Worm (Caenorhabditis elegans) whole organism, L1 larva: ENCODE measurements around the gene C38H2.2.

Experiments used
- C04F5.9 ChIP-seq: sonication (generic microtip); optimal IDR thresholded peaks from 2 replicates; lab custom pipeline; 2016; ENCODE audit warnings: missing genetic modification characterization, missing compliant biosample characterization
- C34B4.2 ChIP-seq: sonication (generic microtip); optimal IDR thresholded peaks from 2 replicates; lab custom pipeline; 2017; ENCODE audit warnings: mild to moderate bottlenecking, missing genetic modification characterization, missing compliant biosample characterization
- F16B12.6 ChIP-seq: fragments of 150-350 bp; optimal IDR thresholded peaks from 2 replicates; lab custom pipeline; 2014; ENCODE audit warnings: missing biosample characterization, missing genetic modification characterization
- alr-1 ChIP-seq: fragments of 200-800 bp; sonication (Bioruptor generic); optimal IDR thresholded peaks from 2 replicates; lab custom pipeline; 2018; ENCODE audit warnings: borderline replicate concordance, mild to moderate bottlenecking, missing genetic modification characterization, missing compliant biosample characterization
- aly-2 ChIP-seq: fragments of 150-350 bp; optimal IDR thresholded peaks from 2 replicates; lab custom pipeline; 2014; ENCODE audit warnings: missing biosample characterization, missing genetic modification characterization
- ama-1 ChIP-seq: fragments of 150-350 bp; optimal IDR thresholded peaks from 2 replicates; lab custom pipeline; 2014
- ceh-63 ChIP-seq: fragments of 200-800 bp; sonication (Bioruptor generic); optimal IDR thresholded peaks from 2 replicates; lab custom pipeline; 2018; ENCODE audit warnings: mild to moderate bottlenecking, missing genetic modification characterization, missing compliant biosample characterization
- ceh-8 ChIP-seq: fragments of 200-800 bp; sonication (Bioruptor generic); optimal IDR thresholded peaks from 2 replicates; lab custom pipeline; 2018; ENCODE audit warnings: mild to moderate bottlenecking, missing genetic modification characterization, moderate library complexity, missing compliant biosample characterization
- ceh-88 ChIP-seq: fragments of 200-800 bp; sonication (Bioruptor generic); IDR thresholded peaks from 2 replicates; pipeline ENCODE4 v1.3.6; 2022; ENCODE audit warnings: missing genetic modification characterization, missing compliant biosample characterization
- dsc-1 ChIP-seq: sonication (generic microtip); optimal IDR thresholded peaks from 2 replicates; lab custom pipeline; 2016; ENCODE audit warnings: mild to moderate bottlenecking, missing genetic modification characterization, missing compliant biosample characterization
- efl-1 ChIP-seq, 4 experiments: fragments of 150-350 bp; optimal IDR thresholded peaks in 3 of 4; peaks in 1 of 4; 1 replicate in 1 of 4; 2 replicates in 3 of 4; lab custom pipeline; 2014; ENCODE audit warnings: missing biosample characterization in 2 of 4, missing genetic modification characterization in 2 of 4, missing genetic modification reagents in 2 of 4
- egl-13 ChIP-seq: sonication (generic microtip); optimal IDR thresholded peaks from 2 replicates; lab custom pipeline; 2016; ENCODE audit warnings: missing genotype, missing genetic modification reagents, missing genetic modification characterization, missing compliant biosample characterization
- ets-5 ChIP-seq: fragments of 200-800 bp; sonication (Bioruptor generic); IDR thresholded peaks from 2 replicates; pipeline ENCODE4 v1.3.6; 2022; ENCODE audit warnings: missing genetic modification characterization, missing compliant biosample characterization
- fkh-10 ChIP-seq: sonication (generic microtip); optimal IDR thresholded peaks from 2 replicates; lab custom pipeline; 2017; ENCODE audit warnings: missing biosample characterization, missing genetic modification reagents, missing genetic modification characterization
- fkh-4 ChIP-seq: sonication (generic microtip); optimal IDR thresholded peaks from 2 replicates; lab custom pipeline; 2016; ENCODE audit warnings: missing compliant biosample characterization, missing genetic modification characterization, borderline replicate concordance
- fos-1 ChIP-seq: fragments of 150-350 bp; optimal IDR thresholded peaks from 2 replicates; lab custom pipeline; 2014; ENCODE audit warnings: missing biosample characterization, missing genetic modification characterization
- hlh-17 ChIP-seq: fragments of 200-800 bp; sonication (Bioruptor generic); optimal IDR thresholded peaks from 2 replicates; lab custom pipeline; 2018; ENCODE audit warnings: missing genetic modification characterization, mild to moderate bottlenecking, missing compliant biosample characterization, moderate library complexity, borderline replicate concordance
- hpl-2 ChIP-seq: fragments of 150-350 bp; optimal IDR thresholded peaks from 2 replicates; lab custom pipeline; 2014; ENCODE audit warnings: missing biosample characterization, missing genetic modification reagents, missing genetic modification characterization
- irx-1 ChIP-seq: sonication (generic microtip); optimal IDR thresholded peaks from 2 replicates; lab custom pipeline; 2016; ENCODE audit warnings: missing genetic modification characterization, missing compliant biosample characterization
- isw-1 ChIP-seq: fragments of 200-800 bp; sonication (Bioruptor generic); IDR thresholded peaks from 2 replicates; pipeline ENCODE4 v1.3.6; 2022; ENCODE audit warnings: missing genetic modification characterization, missing compliant biosample characterization
- jun-1 ChIP-seq: fragments of 150-350 bp; optimal IDR thresholded peaks from 2 replicates; lab custom pipeline; 2014; ENCODE audit warnings: missing biosample characterization, missing genetic modification reagents, missing genetic modification characterization
- lin-13 ChIP-seq: fragments of 150-350 bp; optimal IDR thresholded peaks from 2 replicates; lab custom pipeline; 2014; ENCODE audit warnings: missing biosample characterization, missing genetic modification reagents, missing genetic modification characterization
- lin-35 ChIP-seq, 2 experiments: fragments of 150-350 bp; optimal IDR thresholded peaks; 2 replicates each; lab custom pipeline; 2014; ENCODE audit warnings: missing biosample characterization in 2 of 2, missing genetic modification characterization in 2 of 2, missing genetic modification reagents in 2 of 2
- lin-39 ChIP-seq: fragments of 150-350 bp; optimal IDR thresholded peaks from 2 replicates; lab custom pipeline; 2014; ENCODE audit warnings: missing biosample characterization, missing genetic modification reagents, missing genetic modification characterization
- lir-3 ChIP-seq: sonication (generic microtip); optimal IDR thresholded peaks from 2 replicates; lab custom pipeline; 2016; ENCODE audit warnings: mild to moderate bottlenecking, missing genetic modification characterization, moderate library complexity, missing compliant biosample characterization; ENCODE audit not compliant: poor library complexity
- lsy-2 ChIP-seq, 2 experiments: fragments of 150-350 bp; optimal IDR thresholded peaks; 2 replicates each; lab custom pipeline; 2014; ENCODE audit warnings: missing biosample characterization in 2 of 2, missing genetic modification characterization in 2 of 2
- mab-9 ChIP-seq: fragments of 200-800 bp; sonication (Bioruptor generic); IDR thresholded peaks from 2 replicates; pipeline ENCODE4 v1.3.6; 2022; ENCODE audit warnings: missing genetic modification reagents, missing genetic modification characterization, missing compliant biosample characterization
- mef-2 ChIP-seq: fragments of 150-350 bp; optimal IDR thresholded peaks from 2 replicates; lab custom pipeline; 2014; ENCODE audit warnings: missing biosample characterization, missing genetic modification characterization
- mep-1 ChIP-seq: fragments of 150-350 bp; optimal IDR thresholded peaks from 2 replicates; lab custom pipeline; 2014; ENCODE audit warnings: missing biosample characterization, missing genetic modification characterization
- nhr-12 ChIP-seq: sonication (generic microtip); optimal IDR thresholded peaks from 2 replicates; lab custom pipeline; 2017; ENCODE audit warnings: missing biosample characterization, missing genetic modification characterization
- nhr-237 ChIP-seq: fragments of 150-350 bp; optimal IDR thresholded peaks from 2 replicates; lab custom pipeline; 2014; ENCODE audit warnings: missing biosample characterization, missing genetic modification characterization
- nhr-28 ChIP-seq: fragments of 150-350 bp; optimal IDR thresholded peaks from 2 replicates; lab custom pipeline; 2014; ENCODE audit warnings: missing biosample characterization, missing genetic modification characterization
- nhr-71 ChIP-seq: sonication (generic microtip); optimal IDR thresholded peaks from 2 replicates; lab custom pipeline; 2016; ENCODE audit warnings: mild to moderate bottlenecking, missing genetic modification characterization, moderate library complexity, missing compliant biosample characterization
- nhr-76 ChIP-seq: sonication (generic microtip); optimal IDR thresholded peaks from 2 replicates; lab custom pipeline; 2017; ENCODE audit warnings: missing biosample characterization, missing genetic modification characterization
- nhr-77 ChIP-seq: fragments of 150-350 bp; optimal IDR thresholded peaks from 2 replicates; lab custom pipeline; 2014; ENCODE audit warnings: missing biosample characterization, missing genetic modification characterization
- nhr-85 ChIP-seq: sonication (generic microtip); peaks from one replicate; lab custom pipeline; 2016; ENCODE audit warnings: missing genetic modification characterization, inconsistent platforms, missing compliant biosample characterization
- nhr-90 ChIP-seq: sonication (generic microtip); optimal IDR thresholded peaks from 2 replicates; lab custom pipeline; 2016; ENCODE audit warnings: mild to moderate bottlenecking, missing genetic modification characterization, missing compliant biosample characterization; ENCODE audit not compliant: poor library complexity
- pag-3 ChIP-seq: sonication (generic microtip); optimal IDR thresholded peaks from 2 replicates; lab custom pipeline; 2017; ENCODE audit warnings: missing genetic modification characterization, mild to moderate bottlenecking, missing compliant biosample characterization, antibody characterized with exemption, borderline replicate concordance; ENCODE audit not compliant: insufficient read depth
- pax-3 ChIP-seq: fragments of 200-800 bp; sonication (Bioruptor generic); optimal IDR thresholded peaks from 2 replicates; lab custom pipeline; 2018; ENCODE audit warnings: mild to moderate bottlenecking, missing genetic modification characterization, moderate library complexity, missing compliant biosample characterization
- pqm-1 ChIP-seq: sonication (generic microtip); optimal IDR thresholded peaks from 3 replicates; lab custom pipeline; 2017; ENCODE audit warnings: missing biosample characterization, missing genetic modification characterization
- skn-1 ChIP-seq: fragments of 150-350 bp; optimal IDR thresholded peaks from 2 replicates; lab custom pipeline; 2014; ENCODE audit warnings: missing biosample characterization, missing genetic modification characterization
- snpc-4 ChIP-seq: fragments of 150-350 bp; optimal IDR thresholded peaks from 2 replicates; lab custom pipeline; 2014; ENCODE audit warnings: missing biosample characterization, missing genetic modification characterization
- snu-23 ChIP-seq: sonication (generic microtip); optimal IDR thresholded peaks from 2 replicates; lab custom pipeline; 2016; ENCODE audit warnings: missing genetic modification characterization, missing compliant biosample characterization
- sox-4 ChIP-seq: sonication (generic microtip); optimal IDR thresholded peaks from 2 replicates; lab custom pipeline; 2016; ENCODE audit warnings: missing genetic modification characterization, missing compliant biosample characterization
- tlp-1 ChIP-seq: fragments of 150-350 bp; optimal IDR thresholded peaks from 2 replicates; lab custom pipeline; 2014; ENCODE audit warnings: missing biosample characterization, missing genetic modification characterization
- unc-130 ChIP-seq: fragments of 150-350 bp; optimal IDR thresholded peaks from 2 replicates; lab custom pipeline; 2017; ENCODE audit warnings: missing biosample characterization, missing genetic modification characterization, inconsistent platforms
- unc-62 ChIP-seq: fragments of 150-350 bp; optimal IDR thresholded peaks from 2 replicates; lab custom pipeline; 2014; ENCODE audit warnings: missing biosample characterization, missing genetic modification reagents, missing genetic modification characterization
- unc-86 ChIP-seq: sonication (generic microtip); optimal IDR thresholded peaks from 2 replicates; lab custom pipeline; 2016; ENCODE audit warnings: missing genetic modification characterization, missing compliant biosample characterization
- unc-98 ChIP-seq: fragments of 200-800 bp; sonication (Bioruptor generic); IDR thresholded peaks from 2 replicates; pipeline ENCODE4 v1.3.6; 2022; ENCODE audit warnings: missing genetic modification characterization, missing compliant biosample characterization
- zag-1 ChIP-seq: fragments of 150-350 bp; optimal IDR thresholded peaks from 2 replicates; lab custom pipeline; 2014; ENCODE audit warnings: missing biosample characterization, missing genetic modification characterization
- ztf-11 ChIP-seq, 2 experiments: sonication (generic microtip); optimal IDR thresholded peaks; 2 replicates each; lab custom pipeline; 2016 to 2017; ENCODE audit warnings: missing genetic modification characterization in 2 of 2, missing biosample characterization in 1 of 2, missing compliant biosample characterization in 1 of 2

Gene C38H2.2

ce11 chrIII:10337508-10338166 is 43.9 kb upstream of the C38H2.2 start, which contains the start of gene ttr-15 (continued):
- TF ChIP-seq pax-3 (tag; lab: Kevin White, UChicago) (no peak), aly-2 (tag; lab: Kevin White, UChicago) (no peak), nhr-76 (no peak), hpl-2 (GFP tag; lab: Kevin White, UChicago) (no peak), lin-39 (tag; lab: Kevin White, UChicago) (no peak), snu-23 (GFP tag; lab: Kevin White, UChicago) (peak; percentile 36), nhr-237 (tag; lab: Kevin White, UChicago) (no peak), ets-5 (GFP tag; lab: Robert Waterston, UW) (no peak), lin-35 (GFP tag; optimal IDR thresholded peaks at IDR 0.05; lab: Kevin White, UChicago) (peak in 1 of 2 experiments; percentile 12), nhr-77 (tag; lab: Kevin White, UChicago) (no peak), mef-2 (tag; lab: Kevin White, UChicago) (no peak), isw-1 (GFP tag; lab: Robert Waterston, UW) (no peak), dsc-1 (tag; lab: Kevin White, UChicago) (no peak), alr-1 (tag; lab: Kevin White, UChicago) (no peak), tlp-1 (tag; lab: Kevin White, UChicago) (no peak), egl-13 (tag; lab: Kevin White, UChicago) (no peak), C34B4.2 (tag; lab: Kevin White, UChicago) (no peak), mab-9 (GFP tag; lab: Robert Waterston, UW) (no peak), ceh-63 (no peak), nhr-28 (no peak), unc-130 (no peak), snpc-4 (tag; lab: Kevin White, UChicago) (no peak), ztf-11 (tag; optimal IDR thresholded peaks at IDR 0.05; lab: Kevin White, UChicago) (no peak), lin-13 (GFP tag; lab: Kevin White, UChicago) (no peak), unc-62 (GFP tag; lab: Kevin White, UChicago) (no peak), nhr-90 (tag; lab: Kevin White, UChicago) (peak; percentile 38), mep-1 (peak; percentile 41), pag-3 (tag; lab: Kevin White, UChicago) (no peak), pqm-1 (tag; lab: Kevin White, UChicago) (no peak), lir-3 (tag; lab: Kevin White, UChicago) (no peak), skn-1 (tag; lab: Kevin White, UChicago) (no peak), hlh-17 (GFP tag; lab: Kevin White, UChicago) (no peak), fkh-4 (tag; lab: Kevin White, UChicago) (no peak), jun-1 (tag; lab: Kevin White, UChicago) (no peak), ceh-88 (GFP tag; lab: Robert Waterston, UW) (no peak), ama-1 (lab: Kevin White, UChicago) (peak; percentile 44), nhr-12 (tag; lab: Kevin White, UChicago) (no peak), F16B12.6 (tag; lab: Kevin White, UChicago) (no peak), nhr-71 (tag; lab: Kevin White, UChicago) (peak; percentile 60), unc-98 (GFP tag; lab: Robert Waterston, UW) (no peak), lsy-2 (tag; optimal IDR thresholded peaks at IDR 0.05; lab: Kevin White, UChicago) (peak in 1 of 2 experiments; percentile 21), sox-4 (no peak), fos-1 (tag; lab: Kevin White, UChicago) (peak; percentile 13), C04F5.9 (tag; lab: Kevin White, UChicago) (no peak), efl-1 (optimal IDR thresholded peaks at IDR 0.05; lab: Kevin White, UChicago) (peak in 1 of 2 experiments; percentile 12), efl-1 (GFP tag; optimal IDR thresholded peaks at IDR 0.05 in 1 of 2; lab: Kevin White, UChicago) (peak in 1 of 2 experiments; percentile 92), irx-1 (tag; lab: Kevin White, UChicago) (peak; percentile 26), fkh-10 (no peak), nhr-85 (tag; lab: Kevin White, UChicago) (peak; percentile 96), zag-1 (no peak), ceh-8 (GFP tag; lab: Kevin White, UChicago) (no peak), unc-86 (tag; lab: Kevin White, UChicago) (no peak)
